Fruit fly (Drosophila melanogaster) whole organism, embryonic: ENCODE measurements around the gene Piezo.

Experiments used
- Antp ChIP-seq: fragments of 200-800 bp; sonication (Bioruptor generic); optimal IDR thresholded peaks from 3 replicates; lab custom pipeline; 2016; ENCODE audit warnings: missing biosample characterization, missing genetic modification characterization
- Asciz ChIP-seq: fragments of 200-800 bp; sonication (Bioruptor generic); optimal IDR thresholded peaks from 2 replicates; lab custom pipeline; 2017; ENCODE audit warnings: missing biosample characterization, mild to moderate bottlenecking, missing genetic modification characterization, missing genetic modification reagents
- BEAF-32 ChIP-seq: fragments of 200-800 bp; sonication (Bioruptor generic); optimal IDR thresholded peaks from 3 replicates; lab custom pipeline; 2017; ENCODE audit warnings: missing biosample characterization, missing genetic modification characterization, mild to moderate bottlenecking, moderate library complexity, missing genetic modification reagents
- Blimp-1 ChIP-seq: fragments of 200-800 bp; sonication (Bioruptor generic); optimal IDR thresholded peaks from 3 replicates; lab custom pipeline; 2018; ENCODE audit warnings: missing biosample characterization, missing genetic modification characterization, mild to moderate bottlenecking, moderate library complexity, missing genetic modification reagents
- C15 ChIP-seq: fragments of 200-800 bp; sonication (Bioruptor generic); IDR thresholded peaks from 3 replicates; pipeline ENCODE4 v1.3.6; 2022; ENCODE audit warnings: missing biosample characterization, missing genetic modification characterization
- CG10209 ChIP-seq: fragments of 200-800 bp; sonication (Bioruptor generic); optimal IDR thresholded peaks from 3 replicates; lab custom pipeline; 2017; ENCODE audit warnings: missing biosample characterization, mild to moderate bottlenecking, missing genetic modification characterization, missing genetic modification reagents
- CG10565 ChIP-seq: fragments of 200-800 bp; sonication (Bioruptor generic); optimal IDR thresholded peaks from 3 replicates; lab custom pipeline; 2016; ENCODE audit warnings: missing biosample characterization, mild to moderate bottlenecking, missing genetic modification characterization
- CG11456 ChIP-seq: fragments of 200-800 bp; sonication (Bioruptor generic); IDR thresholded peaks from 3 replicates; pipeline ENCODE4 v1.3.6; 2022; ENCODE audit warnings: missing biosample characterization, missing genetic modification characterization
- CG11504 ChIP-seq: fragments of 200-800 bp; sonication (Bioruptor generic); optimal IDR thresholded peaks from 3 replicates; lab custom pipeline; 2019; ENCODE audit warnings: missing biosample characterization, mild to moderate bottlenecking, missing genetic modification characterization, moderate library complexity
- CG12299 ChIP-seq: fragments of 200-800 bp; sonication (Bioruptor generic); optimal IDR thresholded peaks from 2 replicates; lab custom pipeline; 2018; ENCODE audit warnings: missing biosample characterization, mild to moderate bottlenecking, missing genetic modification characterization
- CG13296 ChIP-seq: fragments of 200-800 bp; sonication (Bioruptor generic); optimal IDR thresholded peaks from 3 replicates; lab custom pipeline; 2018; ENCODE audit warnings: missing biosample characterization, mild to moderate bottlenecking, missing genetic modification characterization
- CG14965 ChIP-seq: fragments of 200-800 bp; sonication (Bioruptor generic); optimal IDR thresholded peaks from 2 replicates; lab custom pipeline; 2016; ENCODE audit warnings: missing biosample characterization, missing genetic modification characterization, borderline replicate concordance
- CG15011 ChIP-seq: fragments of 200-800 bp; sonication (Bioruptor generic); optimal IDR thresholded peaks from 3 replicates; lab custom pipeline; 2018; ENCODE audit warnings: missing biosample characterization, mild to moderate bottlenecking, missing genetic modification characterization
- CG18262 ChIP-seq: fragments of 200-800 bp; optimal IDR thresholded peaks from 3 replicates; lab custom pipeline; 2019; ENCODE audit warnings: missing biosample characterization, mild to moderate bottlenecking, missing genetic modification characterization, moderate library complexity
- CG30403 ChIP-seq: fragments of 200-800 bp; sonication (Bioruptor generic); optimal IDR thresholded peaks from 3 replicates; lab custom pipeline; 2016; ENCODE audit warnings: missing biosample characterization, missing genetic modification characterization
- CG31388 ChIP-seq: fragments of 200-800 bp; sonication (Bioruptor generic); optimal IDR thresholded peaks from 2 replicates; lab custom pipeline; 2016; ENCODE audit warnings: missing biosample characterization, missing genetic modification characterization
- CG3726 ChIP-seq: fragments of 200-800 bp; sonication (Bioruptor generic); IDR thresholded peaks from 3 replicates; pipeline ENCODE4, ENCODE4 v1.3.6; 2022; ENCODE audit warnings: missing biosample characterization, missing genetic modification characterization
- CG4328 ChIP-seq: fragments of 200-800 bp; sonication (Bioruptor generic); optimal IDR thresholded peaks from 3 replicates; lab custom pipeline; 2017; ENCODE audit warnings: missing biosample characterization, missing genetic modification reagents, missing genetic modification characterization
- CG6813 ChIP-seq: fragments of 200-800 bp; sonication (Bioruptor generic); optimal IDR thresholded peaks from 2 replicates; lab custom pipeline; 2017; ENCODE audit warnings: missing biosample characterization, missing genetic modification characterization, mild to moderate bottlenecking, moderate library complexity, missing genetic modification reagents
- CG7745 ChIP-seq: fragments of 200-800 bp; sonication (Bioruptor generic); optimal IDR thresholded peaks from 2 replicates; lab custom pipeline; 2018; ENCODE audit warnings: missing biosample characterization, mild to moderate bottlenecking, missing genetic modification characterization, moderate library complexity
- CG7839 ChIP-seq: fragments of 200-800 bp; sonication (Bioruptor generic); optimal IDR thresholded peaks from 3 replicates; lab custom pipeline; 2018; ENCODE audit warnings: missing biosample characterization, mild to moderate bottlenecking, missing genetic modification characterization, moderate library complexity
- CG8765 ChIP-seq: fragments of 200-800 bp; sonication (Bioruptor generic); IDR thresholded peaks from 2 replicates; pipeline ENCODE4 v1.3.6; 2022; ENCODE audit warnings: missing biosample characterization, missing genetic modification characterization
- CG9727 ChIP-seq: fragments of 200-800 bp; sonication (Bioruptor generic); optimal IDR thresholded peaks from 3 replicates; lab custom pipeline; 2017; ENCODE audit warnings: missing biosample characterization, mild to moderate bottlenecking, missing genetic modification characterization
- Dek ChIP-seq: fragments of 200-800 bp; sonication (Bioruptor generic); optimal IDR thresholded peaks from 3 replicates; lab custom pipeline; 2019; ENCODE audit warnings: missing biosample characterization, mild to moderate bottlenecking, missing genetic modification characterization, moderate library complexity
- Dp ChIP-seq: fragments of 200-800 bp; sonication (Bioruptor generic); optimal IDR thresholded peaks from 2 replicates; lab custom pipeline; 2018; ENCODE audit warnings: missing biosample characterization, mild to moderate bottlenecking, missing genetic modification characterization, moderate library complexity
- Gsc ChIP-seq: fragments of 200-800 bp; sonication (Bioruptor generic); IDR thresholded peaks from 2 replicates; pipeline ENCODE4 v1.3.6; 2022; ENCODE audit warnings: missing biosample characterization, missing genetic modification characterization
- Hr39 ChIP-seq: fragments of >200 bp; optimal IDR thresholded peaks from 2 replicates; lab custom pipeline; 2017
- Lhr ChIP-seq: fragments of 200-800 bp; sonication (Bioruptor generic); optimal IDR thresholded peaks from 3 replicates; lab custom pipeline; 2017; ENCODE audit warnings: mild to moderate bottlenecking, missing biosample characterization, missing genetic modification reagents, missing genetic modification characterization
- Nf-YB ChIP-seq: fragments of 200-800 bp; sonication (Bioruptor generic); optimal IDR thresholded peaks from 3 replicates; lab custom pipeline; 2019; ENCODE audit warnings: missing biosample characterization, mild to moderate bottlenecking, missing genetic modification characterization, moderate library complexity
- cato ChIP-seq: fragments of 200-800 bp; sonication (Bioruptor generic); optimal IDR thresholded peaks from 2 replicates; lab custom pipeline; 2016; ENCODE audit warnings: missing biosample characterization, missing genetic modification characterization, borderline replicate concordance
- ci ChIP-seq: fragments of 200-800 bp; sonication (Bioruptor generic); IDR thresholded peaks from 3 replicates; pipeline ENCODE4 v1.3.6; 2022; ENCODE audit warnings: missing biosample characterization, missing genetic modification characterization
- dan ChIP-seq: fragments of 200-800 bp; sonication (Bioruptor generic); IDR thresholded peaks from 2 replicates; pipeline ENCODE4 v1.3.6; 2022; ENCODE audit warnings: missing biosample characterization, missing genetic modification characterization
- dmrt99B ChIP-seq: fragments of 200-800 bp; sonication (Bioruptor generic); optimal IDR thresholded peaks from 2 replicates; lab custom pipeline; 2018; ENCODE audit warnings: missing biosample characterization, mild to moderate bottlenecking, missing genetic modification characterization, moderate library complexity
- esg ChIP-seq: fragments of 200-800 bp; sonication (Bioruptor generic); conservative IDR thresholded peaks from 2 replicates; pipeline ENCODE4 v1.3.6; 2022; ENCODE audit warnings: missing biosample characterization, missing genetic modification characterization
- gt ChIP-seq: fragments of 200-800 bp; sonication (Bioruptor generic); IDR thresholded peaks from 2 replicates; pipeline ENCODE4 v1.3.6; 2022; ENCODE audit warnings: missing biosample characterization, missing genetic modification characterization
- hbn ChIP-seq: fragments of 200-800 bp; sonication (Bioruptor generic); IDR thresholded peaks from 2 replicates; pipeline ENCODE4 v1.3.6; 2022; ENCODE audit warnings: missing biosample characterization, missing genetic modification characterization; ENCODE audit not compliant: partially characterized antibody
- insv ChIP-seq, 2 experiments: fragments of 200-800 bp; sonication (Bioruptor generic); optimal IDR thresholded peaks; 3 replicates each; lab custom pipeline; 2016 to 2018; ENCODE audit warnings: missing biosample characterization in 2 of 2, missing genetic modification characterization in 2 of 2
- kay ChIP-seq: fragments of 200-800 bp; sonication (Bioruptor generic); optimal IDR thresholded peaks from 2 replicates; lab custom pipeline; 2016; ENCODE audit warnings: missing biosample characterization, missing genetic modification characterization
- kni ChIP-seq: fragments of 200-800 bp; sonication (Bioruptor generic); optimal IDR thresholded peaks from 3 replicates; lab custom pipeline; 2017; ENCODE audit warnings: mild to moderate bottlenecking, missing biosample characterization, missing genetic modification reagents, missing genetic modification characterization
- lbe ChIP-seq: fragments of 200-800 bp; sonication (Bioruptor generic); optimal IDR thresholded peaks from 2 replicates; lab custom pipeline; 2016; ENCODE audit warnings: missing biosample characterization, mild to moderate bottlenecking, missing genetic modification characterization
- lov ChIP-seq, 2 experiments: fragments of 200-800 bp in 1 of 2; fragments of >200 bp in 1 of 2; sonication (Bioruptor generic) in 1 of 2; IDR thresholded peaks in 1 of 2; optimal IDR thresholded peaks in 1 of 2; 2 replicates in 1 of 2; 3 replicates in 1 of 2; pipeline versions ENCODE4 v1.3.6 to Lab custom; 2017 to 2022; ENCODE audit warnings: missing biosample characterization in 1 of 2, missing genetic modification characterization in 1 of 2
- org-1 ChIP-seq: fragments of 200-800 bp; sonication (Bioruptor generic); optimal IDR thresholded peaks from 2 replicates; lab custom pipeline; 2017; ENCODE audit warnings: missing biosample characterization, missing genetic modification characterization
- peb ChIP-seq: fragments of 200-800 bp; sonication (Bioruptor generic); IDR thresholded peaks from 2 replicates; pipeline ENCODE4 v1.3.6; 2022; ENCODE audit warnings: missing biosample characterization, missing genetic modification characterization
- repo ChIP-seq: fragments of 200-800 bp; sonication (Bioruptor generic); optimal IDR thresholded peaks from 2 replicates; lab custom pipeline; 2016; ENCODE audit warnings: missing biosample characterization, missing genetic modification characterization
- rib ChIP-seq: fragments of 200-800 bp; sonication (Bioruptor generic); IDR thresholded peaks from 2 replicates; pipeline ENCODE4 v1.3.6; 2022; ENCODE audit warnings: missing biosample characterization, missing genetic modification characterization
- sqz ChIP-seq: fragments of 200-800 bp; sonication (Bioruptor generic); optimal IDR thresholded peaks from 3 replicates; lab custom pipeline; 2018; ENCODE audit warnings: missing biosample characterization, mild to moderate bottlenecking, missing genetic modification characterization
- ttk ChIP-seq: fragments of 200-800 bp; sonication (Bioruptor generic); IDR thresholded peaks from 2 replicates; pipeline ENCODE4 v2.1.2; 2022; ENCODE audit warnings: missing biosample characterization, missing genetic modification characterization
- wdn ChIP-seq: fragments of 200-800 bp; sonication (Bioruptor generic); IDR thresholded peaks from 2 replicates; pipeline ENCODE4 v1.3.6; 2022; ENCODE audit warnings: missing biosample characterization, missing genetic modification characterization
- yki ChIP-seq: fragments of >200 bp; optimal IDR thresholded peaks from 3 replicates; lab custom pipeline; 2018

Gene Piezo

dm6 chr2L:8156682-8157081 is 6.2 kb upstream of the Piezo start (continued):
- TF ChIP-seq CG11504 (tag; lab: Kevin White, UChicago) (peak; percentile 71), CG11456 (GFP tag; lab: Robert Waterston, UW) (no peak), CG12299 (tag; lab: Kevin White, UChicago) (peak; percentile 60), insv (GFP tag; optimal IDR thresholded peaks at IDR 0.05; lab: Kevin White, UChicago) (no peak), CG8765 (peak; percentile 49; the same call in 1 of the 2 replicates), yki (lab: Kevin White, UChicago) (no peak), repo (GFP tag; lab: Kevin White, UChicago) (peak; percentile 77), Asciz (peak; percentile 40), lov (optimal IDR thresholded peaks at IDR 0.05; lab: Kevin White, UChicago) (no peak), lov (GFP tag; IDR thresholded peaks at IDR 0.05; lab: Robert Waterston, UW) (0 out of 3 replicates have a peak, but pooled peaks have one; percentile 45), cato (GFP tag; lab: Kevin White, UChicago) (no peak), dmrt99B (tag; lab: Kevin White, UChicago) (peak; percentile 68), Nf-YB (no peak), peb (GFP tag; lab: Robert Waterston, UW) (peak; percentile 61; the same call in 1 of the 2 replicates), hbn (GFP tag; lab: Robert Waterston, UW) (no peak), CG7745 (no peak), gt (GFP tag; lab: Robert Waterston, UW) (no peak), kay (GFP tag; lab: Kevin White, UChicago) (peak; percentile 39), CG13296 (GFP tag; lab: Kevin White, UChicago) (peak; percentile 68), CG3726 (no peak), lbe (GFP tag; lab: Kevin White, UChicago) (peak; percentile 60), CG6813 (no peak), CG14965 (GFP tag; lab: Kevin White, UChicago) (peak; percentile 4), Blimp-1 (GFP tag; lab: Kevin White, UChicago) (peak; percentile 67), CG10565 (GFP tag; lab: Kevin White, UChicago) (no peak), esg (peak; percentile 72), CG9727 (GFP tag; lab: Kevin White, UChicago) (peak; percentile 70), CG31388 (GFP tag; lab: Kevin White, UChicago) (peak; percentile 8), Dp (peak; percentile 33), Gsc (GFP tag; lab: Robert Waterston, UW) (no peak), CG15011 (GFP tag; lab: Kevin White, UChicago) (peak; percentile 16), C15 (no peak; the same call in 2 of the 3 replicates), dan (no peak), wdn (GFP tag; lab: Robert Waterston, UW) (0 out of 2 replicates have a peak, but pooled peaks have one; percentile 50), Hr39 (no peak), CG30403 (GFP tag; lab: Kevin White, UChicago) (peak; percentile 78), Dek (tag; lab: Kevin White, UChicago) (peak; percentile 21), CG7839 (peak; percentile 76), ci (GFP tag; lab: Robert Waterston, UW) (peak; percentile 80; the same call in 2 of the 3 replicates), org-1 (GFP tag; lab: Kevin White, UChicago) (no peak), sqz (GFP tag; lab: Kevin White, UChicago) (peak; percentile 22), BEAF-32 (GFP tag; lab: Kevin White, UChicago) (peak; percentile 43), ttk (GFP tag; lab: Robert Waterston, UW) (no peak), CG4328 (GFP tag; lab: Kevin White, UChicago) (peak; percentile 59), rib (GFP tag; lab: Robert Waterston, UW) (no peak), Lhr (GFP tag; lab: Kevin White, UChicago) (peak; percentile 19), CG18262 (tag; lab: Kevin White, UChicago) (peak; percentile 61), kni (peak; percentile 10), CG10209 (GFP tag; lab: Kevin White, UChicago) (peak; percentile 60), Antp (GFP tag; lab: Kevin White, UChicago) (peak; percentile 59)
